Fruit fly (Drosophila melanogaster): Measurements from ENCODE around the gene Clic.

The Clic gene

DNA sequence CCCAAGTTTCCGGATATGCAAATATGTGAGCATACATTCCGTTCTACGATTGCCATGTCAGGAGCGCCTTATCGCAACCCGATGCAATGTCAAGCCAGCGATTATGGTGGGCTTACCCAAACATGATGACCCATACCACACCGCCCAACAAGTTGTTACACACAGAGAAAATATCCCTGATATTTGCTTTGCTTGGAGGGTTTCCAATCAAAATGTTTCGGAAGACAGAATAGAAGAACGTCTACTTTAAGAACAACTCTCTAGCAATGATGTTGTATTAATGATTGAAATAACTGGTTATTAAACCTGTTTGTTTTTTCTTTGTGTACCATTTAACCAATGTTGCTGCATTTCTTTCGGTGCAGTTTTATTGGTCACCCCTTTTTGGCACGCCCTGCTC is 21.4 kb downstream of the Clic start:
- TF ChIP-seq Eip74EF (GFP tag; optimal IDR thresholded peaks at IDR 0.05) (no peak), slbo (GFP tag; IDR thresholded peaks at IDR 0.05) (peak; percentile 29; the same call in 1 of the 2 replicates), PHDP (tag; optimal IDR thresholded peaks at IDR 0.05) (no peak), sens (GFP tag) (peak; percentile 9), pum (GFP tag; optimal IDR thresholded peaks at IDR 0.05) (no peak), D19B (GFP tag; optimal IDR thresholded peaks at IDR 0.05) (no peak), CG33557 (GFP tag; optimal IDR thresholded peaks at IDR 0.05) (no peak), CG16779 (GFP tag; IDR thresholded peaks at IDR 0.05) (no peak), CG11456 (GFP tag; IDR thresholded peaks at IDR 0.05) (no peak), pzg (GFP tag; optimal IDR thresholded peaks at IDR 0.05) (no peak), CG10267 (tag; optimal IDR thresholded peaks at IDR 0.05) (no peak), ftz-f1 (GFP tag; optimal IDR thresholded peaks at IDR 0.05) (no peak), gem (tag; optimal IDR thresholded peaks at IDR 0.05) (peak; percentile 19), Ets65A (GFP tag) (peak; percentile 89), CG7357 (GFP tag; IDR thresholded peaks at IDR 0.05) (no peak), BEAF-32 (GFP tag; optimal IDR thresholded peaks at IDR 0.05) (no peak), bowl (GFP tag; IDR thresholded peaks at IDR 0.05) (no peak), unpg (GFP tag; optimal IDR thresholded peaks at IDR 0.05) (no peak), CG4854 (GFP tag; optimal IDR thresholded peaks at IDR 0.05) (no peak), CG12299 (tag; optimal IDR thresholded peaks at IDR 0.05) (no peak), row (GFP tag; IDR thresholded peaks at IDR 0.05) (peak; percentile 32; the same call in 2 of the 3 replicates), CG4730 (GFP tag; IDR thresholded peaks at IDR 0.05) (no peak), CG2889 (GFP tag; IDR thresholded peaks at IDR 0.05) (no peak), CG2875 (GFP tag; optimal IDR thresholded peaks at IDR 0.05) (no peak), eyg (GFP tag; optimal IDR thresholded peaks at IDR 0.05) (no peak), CG34224 (GFP tag; IDR thresholded peaks at IDR 0.05; ENCODE audit: partially characterized antibody) (no peak), sna (GFP tag; IDR thresholded peaks at IDR 0.05; ENCODE audit: partially characterized antibody) (no peak), CG42726 (GFP tag; IDR thresholded peaks at IDR 0.05; ENCODE audit: partially characterized antibody) (no peak), Rfx (GFP tag; IDR thresholded peaks at IDR 0.05) (no peak), Dref (GFP tag; IDR thresholded peaks at IDR 0.05) (no peak), Meics (GFP tag; optimal IDR thresholded peaks at IDR 0.05) (no peak), sob (GFP tag; IDR thresholded peaks at IDR 0.05) (0 out of 2 replicates have a peak, but pooled peaks have one; percentile 19), twi (tag; optimal IDR thresholded peaks at IDR 0.05) (no peak), Nf-YC (tag; optimal IDR thresholded peaks at IDR 0.05) (no peak), Sox102F (GFP tag; optimal IDR thresholded peaks at IDR 0.05) (peak; percentile 25), Pdp1 (GFP tag; optimal IDR thresholded peaks at IDR 0.05) (peak in 1 of 2 experiments; percentile 13), hbn (GFP tag; IDR thresholded peaks at IDR 0.05; ENCODE audit: partially characterized antibody) (no peak), CG8924 (tag; optimal IDR thresholded peaks at IDR 0.05) (no peak), sima (GFP tag; optimal IDR thresholded peaks at IDR 0.05) (no peak), CG6689 (GFP tag; IDR thresholded peaks at IDR 0.05) (peak; percentile 33; the same call in 1 of the 2 replicates), CG12744 (GFP tag; optimal IDR thresholded peaks at IDR 0.05) (no peak)

DNA sequence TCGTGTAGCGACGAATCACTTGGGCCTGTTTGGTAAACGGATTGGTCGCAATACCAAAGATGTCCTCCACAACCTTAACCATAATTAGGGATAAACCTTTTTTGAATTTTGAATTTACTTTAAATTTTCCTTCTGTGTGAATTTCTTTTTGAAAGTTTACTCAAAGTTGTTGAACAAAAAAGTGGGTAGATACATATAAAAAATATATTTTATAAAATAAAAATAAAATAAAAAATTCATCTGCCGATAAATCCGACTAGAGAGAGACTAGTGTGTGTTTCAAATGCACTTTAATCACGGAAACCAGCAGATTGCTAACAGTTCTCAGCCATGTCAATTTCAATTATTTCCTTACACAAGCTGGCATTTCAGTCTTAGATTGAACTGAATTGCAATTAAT is 24.6 kb downstream of the Clic start, which contains the start of gene CG10996:
CG10996 (minus strand) TSS at position 101 of the 400 bp plus-strand sequence.
- no peak for TF ChIP-seq danr (GFP tag; IDR thresholded peaks at IDR 0.05)
- TF ChIP-seq Sry-δ (GFP tag; optimal IDR thresholded peaks at IDR 0.05) = no peak
- no peak for TF ChIP-seq CG9609 (GFP tag; optimal IDR thresholded peaks at IDR 0.05)
- TF ChIP-seq sens (GFP tag) = peak; percentile 15
- TF ChIP-seq pita (GFP tag; optimal IDR thresholded peaks at IDR 0.05) = no peak
- no peak for TF ChIP-seq cas (GFP tag; IDR thresholded peaks at IDR 0.05)
